Fruit fly (Drosophila melanogaster) whole organism, adult: ENCODE results near the gene Targ2.

Experiments used
- CG11617 ChIP-seq: fragments of 200-800 bp; sonication (Bioruptor generic); optimal IDR thresholded peaks from 2 replicates; lab custom pipeline; 2017; ENCODE audit warnings: mild to moderate bottlenecking, missing biosample characterization, missing genetic modification reagents, missing genetic modification characterization
- CG12768 ChIP-seq: fragments of 200-800 bp; sonication (Bioruptor generic); optimal IDR thresholded peaks from 2 replicates; lab custom pipeline; 2017; ENCODE audit warnings: missing biosample characterization, missing genetic modification characterization, mild to moderate bottlenecking, moderate library complexity, missing genetic modification reagents
- CG5204 ChIP-seq: fragments of 200-800 bp; sonication (Bioruptor generic); optimal IDR thresholded peaks from 2 replicates; lab custom pipeline; 2016; ENCODE audit warnings: missing biosample characterization, missing genetic modification characterization
- Clk ChIP-seq: fragments of 200-800 bp; sonication (Bioruptor generic); optimal IDR thresholded peaks from 2 replicates; lab custom pipeline; 2017; ENCODE audit warnings: missing biosample characterization, missing genetic modification characterization
- kay ChIP-seq: fragments of 200-800 bp; sonication (Bioruptor generic); peaks from one replicate; lab custom pipeline; 2016; ENCODE audit warnings: missing biosample characterization, missing genetic modification characterization, borderline replicate concordance

dm6 chr3L:21201246-21201896 is 1.7 kb downstream of the Targ2 start:
- TF ChIP-seq CG11617 (GFP tag; lab: Kevin White, UChicago), result no peak
- TF ChIP-seq CG12768 (GFP tag; lab: Kevin White, UChicago), result no peak
- peak; percentile 90 for TF ChIP-seq kay (GFP tag; lab: Kevin White, UChicago)
- TF ChIP-seq CG5204, result no peak
- TF ChIP-seq Clk (GFP tag; lab: Kevin White, UChicago), result no peak
